Fruit fly (Drosophila melanogaster): Measurements from ENCODE around the gene CG32640.

The CG32640 gene

DNA sequence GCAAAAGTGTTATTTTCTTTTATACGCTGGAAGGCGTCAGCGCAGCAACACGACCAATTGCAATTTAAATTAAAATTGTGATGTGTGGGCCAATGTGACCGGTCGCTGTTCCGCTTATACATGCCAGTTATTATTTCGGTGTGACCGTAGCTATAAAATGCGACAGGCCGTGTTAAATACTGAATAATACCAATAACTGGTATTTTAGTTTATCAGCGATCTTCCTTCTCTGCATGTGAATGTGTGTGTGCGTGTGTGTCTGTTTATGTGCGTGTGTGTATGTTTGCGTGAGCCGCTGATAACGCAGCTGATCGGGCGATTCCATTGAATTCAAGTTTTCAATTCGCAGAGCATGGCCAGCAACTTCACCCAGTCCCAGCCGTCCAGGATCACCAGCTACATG, 49.1 kb upstream of the CG32640 start, which contains the start of the genes CG32638, CG15717 and MFS10 (continued):
- TF ChIP-seq CG12071 (GFP tag; optimal IDR thresholded peaks at IDR 0.05), result peak; percentile 44
- TF ChIP-seq CG14050 (GFP tag; IDR thresholded peaks at IDR 0.05), result no peak
- no peak for TF ChIP-seq TFAM (GFP tag; optimal IDR thresholded peaks at IDR 0.05)
- no peak for TF ChIP-seq CG17328 (GFP tag; IDR thresholded peaks at IDR 0.05)
- no peak for TF ChIP-seq Usf (GFP tag; optimal IDR thresholded peaks at IDR 0.05)
- no peak for TF ChIP-seq CG8388 (GFP tag; optimal IDR thresholded peaks at IDR 0.05)
- TF ChIP-seq btn (GFP tag; optimal IDR thresholded peaks at IDR 0.05), result no peak
- TF ChIP-seq CG10147 (GFP tag; optimal IDR thresholded peaks at IDR 0.05), result peak; percentile 10
- TF ChIP-seq CG11093 (GFP tag; IDR thresholded peaks at IDR 0.05), result no peak
- TF ChIP-seq lov (optimal IDR thresholded peaks at IDR 0.05), result no peak
- no peak for TF ChIP-seq lov (GFP tag; IDR thresholded peaks at IDR 0.05)
- no peak for TF ChIP-seq Fer3 (tag; optimal IDR thresholded peaks at IDR 0.05)
- no peak for TF ChIP-seq pita (GFP tag; optimal IDR thresholded peaks at IDR 0.05)
- no peak for TF ChIP-seq Sox100B (GFP tag; optimal IDR thresholded peaks at IDR 0.05)
- TF ChIP-seq scrt (GFP tag; optimal IDR thresholded peaks at IDR 0.05), result peak; percentile 73
- no peak for TF ChIP-seq CG1647 (GFP tag; optimal IDR thresholded peaks at IDR 0.05)
- TF ChIP-seq CG10366 (GFP tag; IDR thresholded peaks at IDR 0.05), result no peak
- TF ChIP-seq sr (GFP tag; IDR thresholded peaks at IDR 0.05), result no peak
- TF ChIP-seq ac (GFP tag; optimal IDR thresholded peaks at IDR 0.05), result no peak
- peak; percentile 0 for TF ChIP-seq CG3838 (GFP tag; optimal IDR thresholded peaks at IDR 0.05)
- TF ChIP-seq CG15514 (GFP tag; optimal IDR thresholded peaks at IDR 0.05), result peak; percentile 78
- TF ChIP-seq aop (GFP tag; IDR thresholded peaks at IDR 0.05), result no peak
- TF ChIP-seq h (optimal IDR thresholded peaks at IDR 0.05), result no peak
- no peak for TF ChIP-seq CG2199 (GFP tag; IDR thresholded peaks at IDR 0.05)
- peak; percentile 22 for TF ChIP-seq CG18619 (GFP tag; optimal IDR thresholded peaks at IDR 0.05)
- TF ChIP-seq CG8281 (tag; optimal IDR thresholded peaks at IDR 0.05), result no peak
- TF ChIP-seq Camta (GFP tag; optimal IDR thresholded peaks at IDR 0.05), result no peak
- no peak for TF ChIP-seq CG12299 (tag; optimal IDR thresholded peaks at IDR 0.05)
- peak; percentile 85 for TF ChIP-seq Ets97D (GFP tag; optimal IDR thresholded peaks at IDR 0.05)
- peak; percentile 70 for TF ChIP-seq abd-A (tag; optimal IDR thresholded peaks at IDR 0.05)
- TF ChIP-seq PHDP (tag; optimal IDR thresholded peaks at IDR 0.05), result no peak
- no peak for TF ChIP-seq ems (GFP tag; optimal IDR thresholded peaks at IDR 0.05)
- TF ChIP-seq dpn (GFP tag; optimal IDR thresholded peaks at IDR 0.05), result peak in 1 of 2 experiments; percentile 6
- TF ChIP-seq MBD-R2 (GFP tag; IDR thresholded peaks at IDR 0.05), result peak; percentile 80
- no peak for TF ChIP-seq psq (GFP tag; optimal IDR thresholded peaks at IDR 0.05)
- no peak for TF ChIP-seq CG4424 (GFP tag; optimal IDR thresholded peaks at IDR 0.05)
- no peak for TF ChIP-seq kay (GFP tag; optimal IDR thresholded peaks at IDR 0.05)
- peak; percentile 2 for TF ChIP-seq CG3995 (GFP tag; optimal IDR thresholded peaks at IDR 0.05)
- TF ChIP-seq cwo (GFP tag; optimal IDR thresholded peaks at IDR 0.05), result no peak
- no peak for TF ChIP-seq CG1832 (GFP tag; optimal IDR thresholded peaks at IDR 0.05)
- TF ChIP-seq ash1 (GFP tag; optimal IDR thresholded peaks at IDR 0.05), result no peak
- TF ChIP-seq CG17186 (GFP tag; optimal IDR thresholded peaks at IDR 0.05), result peak; percentile 54
- no peak for TF ChIP-seq otp (GFP tag; IDR thresholded peaks at IDR 0.05)
- peak; percentile 33 for TF ChIP-seq Sin3A (optimal IDR thresholded peaks at IDR 0.05)
- TF ChIP-seq pzg (GFP tag; optimal IDR thresholded peaks at IDR 0.05), result peak; percentile 95
- no peak for TF ChIP-seq ap (GFP tag; IDR thresholded peaks at IDR 0.05)
- TF ChIP-seq Sry-δ (GFP tag; optimal IDR thresholded peaks at IDR 0.05), result peak; percentile 53
- TF ChIP-seq emc (GFP tag; optimal IDR thresholded peaks at IDR 0.05), result no peak
- no peak for TF ChIP-seq CG4360 (GFP tag; IDR thresholded peaks at IDR 0.05)
- TF ChIP-seq pnt (GFP tag; optimal IDR thresholded peaks at IDR 0.05), result no peak
- TF ChIP-seq CG10209 (GFP tag; optimal IDR thresholded peaks at IDR 0.05), result no peak
- TF ChIP-seq NC2α (GFP tag; optimal IDR thresholded peaks at IDR 0.05), result no peak
- no peak for TF ChIP-seq Ada2b (GFP tag; IDR thresholded peaks at IDR 0.05)
- peak; percentile 19 for TF ChIP-seq zfh2 (GFP tag; optimal IDR thresholded peaks at IDR 0.05)

All from whole organism, embryonic.